Worm (Caenorhabditis elegans) whole organism, L1 larva: ENCODE data around the gene Y82E9BL.5.
"Not testable (repeated sequence)": the region's sequence is repeated elsewhere in the genome, so short reads cannot be mapped to it uniquely, and the experiment has no call there.

Experiments used
- C04F5.9 ChIP-seq: sonication (generic microtip); optimal IDR thresholded peaks from 2 replicates; lab custom pipeline; 2016; ENCODE audit warnings: missing genetic modification characterization, missing compliant biosample characterization
- C16A3.4 ChIP-seq: fragments of 150-350 bp; optimal IDR thresholded peaks from 2 replicates; lab custom pipeline; 2014; ENCODE audit warnings: missing biosample characterization, missing genetic modification characterization
- C34B4.2 ChIP-seq: sonication (generic microtip); optimal IDR thresholded peaks from 2 replicates; lab custom pipeline; 2017; ENCODE audit warnings: mild to moderate bottlenecking, missing genetic modification characterization, missing compliant biosample characterization
- ama-1 ChIP-seq: fragments of 150-350 bp; optimal IDR thresholded peaks from 2 replicates; lab custom pipeline; 2014
- ceh-63 ChIP-seq: fragments of 200-800 bp; sonication (Bioruptor generic); optimal IDR thresholded peaks from 2 replicates; lab custom pipeline; 2018; ENCODE audit warnings: mild to moderate bottlenecking, missing genetic modification characterization, missing compliant biosample characterization
- ceh-82 ChIP-seq, 3 experiments: fragments of 150-350 bp in 1 of 3; sonication (generic microtip) in 2 of 3; optimal IDR thresholded peaks; 2 replicates each; lab custom pipeline; 2014 to 2017; ENCODE audit warnings: missing biosample characterization in 3 of 3, missing genetic modification characterization in 3 of 3
- ceh-88 ChIP-seq: fragments of 200-800 bp; sonication (Bioruptor generic); IDR thresholded peaks from 2 replicates; pipeline ENCODE4 v1.3.6; 2022; ENCODE audit warnings: missing genetic modification characterization, missing compliant biosample characterization
- ceh-90 ChIP-seq: sonication (generic microtip); optimal IDR thresholded peaks from 2 replicates; lab custom pipeline; 2016; ENCODE audit warnings: missing genetic modification characterization, missing compliant biosample characterization
- ces-1 ChIP-seq: fragments of 150-350 bp; optimal IDR thresholded peaks from 2 replicates; lab custom pipeline; 2014; ENCODE audit warnings: missing biosample characterization, missing genetic modification reagents, missing genetic modification characterization
- efl-1 ChIP-seq, 4 experiments: fragments of 150-350 bp; optimal IDR thresholded peaks in 3 of 4; peaks in 1 of 4; 1 replicate in 1 of 4; 2 replicates in 3 of 4; lab custom pipeline; 2014; ENCODE audit warnings: missing biosample characterization in 2 of 4, missing genetic modification characterization in 2 of 4, missing genetic modification reagents in 2 of 4
- efl-3 ChIP-seq: fragments of 200-800 bp; sonication (Bioruptor generic); optimal IDR thresholded peaks from 2 replicates; lab custom pipeline; 2018; ENCODE audit warnings: mild to moderate bottlenecking, missing genetic modification characterization, missing compliant biosample characterization
- egl-27 ChIP-seq, 2 experiments: fragments of 150-350 bp in 1 of 2; sonication (generic microtip); optimal IDR thresholded peaks; 3 replicates each; lab custom pipeline; 2017 to 2018; ENCODE audit warnings: missing biosample characterization in 2 of 2, missing genetic modification characterization in 2 of 2, missing genetic modification reagents in 2 of 2
- fkh-10 ChIP-seq: sonication (generic microtip); optimal IDR thresholded peaks from 2 replicates; lab custom pipeline; 2017; ENCODE audit warnings: missing biosample characterization, missing genetic modification reagents, missing genetic modification characterization
- fkh-8 ChIP-seq: sonication (generic microtip); optimal IDR thresholded peaks from 2 replicates; lab custom pipeline; 2016; ENCODE audit warnings: mild to moderate bottlenecking, missing genetic modification characterization, missing compliant biosample characterization
- hlh-17 ChIP-seq: fragments of 200-800 bp; sonication (Bioruptor generic); optimal IDR thresholded peaks from 2 replicates; lab custom pipeline; 2018; ENCODE audit warnings: missing genetic modification characterization, mild to moderate bottlenecking, missing compliant biosample characterization, moderate library complexity, borderline replicate concordance
- lin-13 ChIP-seq: fragments of 150-350 bp; optimal IDR thresholded peaks from 2 replicates; lab custom pipeline; 2014; ENCODE audit warnings: missing biosample characterization, missing genetic modification reagents, missing genetic modification characterization
- lin-14 ChIP-seq: fragments of 200-800 bp; sonication (Bioruptor generic); optimal IDR thresholded peaks from 2 replicates; lab custom pipeline; 2018; ENCODE audit warnings: mild to moderate bottlenecking, missing genetic modification characterization, moderate library complexity, missing compliant biosample characterization
- lin-15B ChIP-seq: fragments of 150-350 bp; sonication (generic microtip); optimal IDR thresholded peaks from 3 replicates; lab custom pipeline; 2014; ENCODE audit warnings: missing biosample characterization, missing genetic modification characterization
- lin-35 ChIP-seq, 2 experiments: fragments of 150-350 bp; optimal IDR thresholded peaks; 2 replicates each; lab custom pipeline; 2014; ENCODE audit warnings: missing biosample characterization in 2 of 2, missing genetic modification characterization in 2 of 2, missing genetic modification reagents in 2 of 2
- lir-3 ChIP-seq: sonication (generic microtip); optimal IDR thresholded peaks from 2 replicates; lab custom pipeline; 2016; ENCODE audit warnings: mild to moderate bottlenecking, missing genetic modification characterization, moderate library complexity, missing compliant biosample characterization; ENCODE audit not compliant: poor library complexity
- mef-2 ChIP-seq: fragments of 150-350 bp; optimal IDR thresholded peaks from 2 replicates; lab custom pipeline; 2014; ENCODE audit warnings: missing biosample characterization, missing genetic modification characterization
- nhr-11 ChIP-seq: fragments of 150-350 bp; optimal IDR thresholded peaks from 2 replicates; lab custom pipeline; 2014; ENCODE audit warnings: missing biosample characterization, missing genetic modification characterization
- nhr-12 ChIP-seq: sonication (generic microtip); optimal IDR thresholded peaks from 2 replicates; lab custom pipeline; 2017; ENCODE audit warnings: missing biosample characterization, missing genetic modification characterization
- nhr-19 ChIP-seq: fragments of 200-800 bp; sonication (Bioruptor generic); conservative IDR thresholded peaks from 2 replicates; pipeline ENCODE4 v1.3.6; 2022; ENCODE audit warnings: missing genetic modification characterization, missing compliant biosample characterization
- nhr-20 ChIP-seq: sonication (generic microtip); optimal IDR thresholded peaks from 2 replicates; lab custom pipeline; 2016; ENCODE audit warnings: mild to moderate bottlenecking, missing genetic modification characterization, missing compliant biosample characterization
- nhr-28 ChIP-seq: fragments of 150-350 bp; optimal IDR thresholded peaks from 2 replicates; lab custom pipeline; 2014; ENCODE audit warnings: missing biosample characterization, missing genetic modification characterization
- nhr-71 ChIP-seq: sonication (generic microtip); optimal IDR thresholded peaks from 2 replicates; lab custom pipeline; 2016; ENCODE audit warnings: mild to moderate bottlenecking, missing genetic modification characterization, moderate library complexity, missing compliant biosample characterization
- pag-3 ChIP-seq: sonication (generic microtip); optimal IDR thresholded peaks from 2 replicates; lab custom pipeline; 2017; ENCODE audit warnings: missing genetic modification characterization, mild to moderate bottlenecking, missing compliant biosample characterization, antibody characterized with exemption, borderline replicate concordance; ENCODE audit not compliant: insufficient read depth
- snu-23 ChIP-seq: sonication (generic microtip); optimal IDR thresholded peaks from 2 replicates; lab custom pipeline; 2016; ENCODE audit warnings: missing genetic modification characterization, missing compliant biosample characterization
- sptf-1 ChIP-seq: fragments of 150-350 bp; optimal IDR thresholded peaks from 2 replicates; lab custom pipeline; 2014; ENCODE audit warnings: missing biosample characterization, missing genetic modification characterization
- sup-37 ChIP-seq: fragments of 200-800 bp; sonication (Bioruptor generic); optimal IDR thresholded peaks from 2 replicates; lab custom pipeline; 2018; ENCODE audit warnings: mild to moderate bottlenecking, missing genetic modification characterization, missing compliant biosample characterization
- tlp-1 ChIP-seq: fragments of 150-350 bp; optimal IDR thresholded peaks from 2 replicates; lab custom pipeline; 2014; ENCODE audit warnings: missing biosample characterization, missing genetic modification characterization
- unc-30 ChIP-seq: sonication (generic microtip); optimal IDR thresholded peaks from 2 replicates; lab custom pipeline; 2017; ENCODE audit warnings: missing biosample characterization, missing genetic modification characterization
- unc-62 ChIP-seq: fragments of 150-350 bp; optimal IDR thresholded peaks from 2 replicates; lab custom pipeline; 2014; ENCODE audit warnings: missing biosample characterization, missing genetic modification reagents, missing genetic modification characterization
- xbp-1 ChIP-seq: sonication (generic microtip); optimal IDR thresholded peaks from 2 replicates; lab custom pipeline; 2016; ENCODE audit warnings: missing genetic modification characterization, missing compliant biosample characterization
- zag-1 ChIP-seq: fragments of 150-350 bp; optimal IDR thresholded peaks from 2 replicates; lab custom pipeline; 2014; ENCODE audit warnings: missing biosample characterization, missing genetic modification characterization
- ztf-11 ChIP-seq, 2 experiments: sonication (generic microtip); optimal IDR thresholded peaks; 2 replicates each; lab custom pipeline; 2016 to 2017; ENCODE audit warnings: missing genetic modification characterization in 2 of 2, missing biosample characterization in 1 of 2, missing compliant biosample characterization in 1 of 2

Y82E9BL.5 gene

DNA sequence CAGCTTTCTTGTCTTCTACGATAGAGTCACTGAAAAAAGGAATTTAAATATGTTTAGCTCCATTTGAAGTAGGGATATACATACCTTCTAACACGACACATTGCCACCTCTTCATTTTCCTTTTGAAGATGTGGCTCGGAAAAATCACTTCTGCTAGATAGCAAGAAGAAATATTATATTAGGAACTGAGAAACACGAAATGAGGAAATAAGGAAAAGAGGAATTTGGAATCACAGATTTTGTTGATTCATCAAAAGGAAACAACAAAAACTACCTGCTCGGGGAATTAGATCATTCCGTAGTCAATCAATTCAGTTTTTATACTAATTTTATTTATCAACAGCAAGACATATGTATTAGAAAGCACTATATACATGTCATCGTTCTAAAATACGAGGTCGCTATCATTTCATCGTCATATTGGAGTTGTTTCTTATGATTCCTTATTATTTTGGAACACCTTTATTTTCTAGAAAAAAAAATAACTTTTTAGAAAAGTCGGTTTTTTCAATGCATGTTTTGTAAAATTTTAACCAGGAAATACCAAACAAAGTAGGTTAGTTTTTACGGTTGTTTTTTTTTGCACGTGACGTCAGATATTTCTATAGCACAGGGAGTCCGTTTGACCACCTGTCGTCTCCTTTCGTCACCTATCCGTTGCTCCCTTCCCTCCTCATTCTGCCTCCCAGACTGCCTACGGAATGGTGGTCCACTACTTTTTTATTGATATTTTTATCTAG lies 33.3 kb upstream of the Y82E9BL.5 start, which contains the start of the genes pals-21 and Y82E9BR.6:
Gene pals-21 (minus strand): TSS at position 101 of the 740 bp plus-strand sequence.
Gene Y82E9BR.6 (plus strand): TSS at position 690 of the 740 bp plus-strand sequence.
- TF ChIP-seq nhr-11 (tag; lab: Kevin White, UChicago) (no peak), efl-1 (optimal IDR thresholded peaks at IDR 0.05; lab: Kevin White, UChicago) (no peak), efl-1 (GFP tag; optimal IDR thresholded peaks at IDR 0.05 in 1 of 2; lab: Kevin White, UChicago) (peak in 1 of 2 experiments; percentile 52)

- not testable (repeated sequence) for TF ChIP-seq C04F5.9; egl-27 (tag; optimal IDR thresholded peaks at IDR 0.05; lab: Kevin White, UChicago); tlp-1 (tag; lab: Kevin White, UChicago)
Measured at ce11 chrIII:1377903-1378302, 30.5 kb upstream of the Y82E9BL.5 start, which contains the start of gene pals-40. pals-40 (minus strand) TSS chrIII:1378003.

- not testable (repeated sequence) for TF ChIP-seq ceh-82 (tag; optimal IDR thresholded peaks at IDR 0.05; lab: Kevin White, UChicago); sptf-1; xbp-1 (tag; lab: Kevin White, UChicago)
Measured at ce11 chrIII:1375491-1375890, 28.1 kb upstream of the Y82E9BL.5 start, which contains the start of gene Y82E9BR.10. Y82E9BR.10 (minus strand) TSS chrIII:1375591.

DNA sequence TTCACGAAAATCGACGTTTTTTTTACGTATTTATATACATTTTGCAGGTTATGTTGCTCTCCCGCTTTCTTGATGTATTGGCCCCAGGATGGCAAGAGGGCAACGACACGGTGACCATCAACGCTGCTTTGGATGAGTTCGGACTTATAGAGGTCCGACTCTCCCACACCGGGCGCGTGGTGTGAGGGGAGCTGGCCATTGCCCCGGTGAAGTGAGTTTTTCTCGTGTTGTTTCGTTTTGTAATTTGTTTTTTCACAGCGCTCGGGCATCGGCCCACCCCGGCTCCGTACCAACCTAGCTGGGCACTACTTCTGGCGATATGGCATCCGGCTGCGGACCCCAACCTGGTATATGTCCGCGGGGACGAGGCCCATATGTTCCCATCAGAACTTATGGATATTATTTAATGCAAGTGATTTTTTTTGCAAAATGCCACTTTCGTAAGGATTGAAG lies 26.9 kb upstream of the Y82E9BL.5 start, which contains the start of gene Y82E9BR.20:
Gene Y82E9BR.20 (plus strand): TSS at position 51 of the 453 bp plus-strand sequence.
- TF ChIP-seq C34B4.2 (no peak), efl-1 (optimal IDR thresholded peaks at IDR 0.05; lab: Kevin White, UChicago) (no peak), efl-1 (GFP tag; optimal IDR thresholded peaks at IDR 0.05 in 1 of 2; lab: Kevin White, UChicago) (peak in 1 of 2 experiments; percentile 13)

ce11 chrIII:1372563-1372962 lies 25.1 kb upstream of the Y82E9BL.5 start:
- no peak for TF ChIP-seq ceh-63 (GFP tag; lab: Kevin White, UChicago)
- no peak for TF ChIP-seq unc-62 (GFP tag; lab: Kevin White, UChicago)
- TF ChIP-seq nhr-20, result no peak
- no peak for TF ChIP-seq tlp-1 (tag; lab: Kevin White, UChicago)
- no peak for TF ChIP-seq fkh-8 (tag; lab: Kevin White, UChicago)
- no peak for TF ChIP-seq lin-14
- no peak for TF ChIP-seq efl-3 (GFP tag; lab: Kevin White, UChicago)
- TF ChIP-seq lir-3 (tag; lab: Kevin White, UChicago), result no peak
- TF ChIP-seq zag-1 (tag; lab: Kevin White, UChicago), result no peak
- TF ChIP-seq xbp-1 (tag; lab: Kevin White, UChicago), result no peak
- TF ChIP-seq ceh-90 (tag; lab: Kevin White, UChicago), result no peak
- TF ChIP-seq nhr-19, result no peak
- no peak for TF ChIP-seq nhr-71 (tag; lab: Kevin White, UChicago)
- TF ChIP-seq ztf-11 (tag; optimal IDR thresholded peaks at IDR 0.05; lab: Kevin White, UChicago), result no peak
- no peak for TF ChIP-seq mef-2 (tag; lab: Kevin White, UChicago)
- no peak for TF ChIP-seq snu-23 (GFP tag; lab: Kevin White, UChicago)
- TF ChIP-seq nhr-12 (tag; lab: Kevin White, UChicago), result no peak
- TF ChIP-seq ama-1, result no peak
- no peak for TF ChIP-seq lin-35 (GFP tag; optimal IDR thresholded peaks at IDR 0.05; lab: Kevin White, UChicago)

- TF ChIP-seq lin-15B (tag; lab: Kevin White, UChicago), result no peak
- TF ChIP-seq C16A3.4 (tag; lab: Kevin White, UChicago), result no peak
- no peak for TF ChIP-seq fkh-8 (tag; lab: Kevin White, UChicago)
- TF ChIP-seq ceh-88 (GFP tag; lab: Robert Waterston, UW), result no peak
- TF ChIP-seq fkh-10 (GFP tag; lab: Kevin White, UChicago), result no peak
- TF ChIP-seq sup-37 (GFP tag; lab: Kevin White, UChicago), result no peak
- no peak for TF ChIP-seq lin-13 (GFP tag; lab: Kevin White, UChicago)
- TF ChIP-seq pag-3 (tag; lab: Kevin White, UChicago), result no peak
- TF ChIP-seq nhr-28 (tag; lab: Kevin White, UChicago), result no peak
- no peak for TF ChIP-seq ces-1 (GFP tag; lab: Kevin White, UChicago)
- TF ChIP-seq unc-30 (tag; lab: Kevin White, UChicago), result no peak
- no peak for TF ChIP-seq hlh-17 (GFP tag; lab: Kevin White, UChicago)
- TF ChIP-seq, all 84 proteins: peak for 0
Measured at ce11 chrIII:1359669-1360068, 12.2 kb upstream of the Y82E9BL.5 start, which contains the start of gene Y82E9BR.9. Y82E9BR.9 (minus strand) TSS chrIII:1359769.
